Fruit fly (Drosophila melanogaster): ENCODE measurements around the gene CG12171.

CG12171 gene

DNA sequence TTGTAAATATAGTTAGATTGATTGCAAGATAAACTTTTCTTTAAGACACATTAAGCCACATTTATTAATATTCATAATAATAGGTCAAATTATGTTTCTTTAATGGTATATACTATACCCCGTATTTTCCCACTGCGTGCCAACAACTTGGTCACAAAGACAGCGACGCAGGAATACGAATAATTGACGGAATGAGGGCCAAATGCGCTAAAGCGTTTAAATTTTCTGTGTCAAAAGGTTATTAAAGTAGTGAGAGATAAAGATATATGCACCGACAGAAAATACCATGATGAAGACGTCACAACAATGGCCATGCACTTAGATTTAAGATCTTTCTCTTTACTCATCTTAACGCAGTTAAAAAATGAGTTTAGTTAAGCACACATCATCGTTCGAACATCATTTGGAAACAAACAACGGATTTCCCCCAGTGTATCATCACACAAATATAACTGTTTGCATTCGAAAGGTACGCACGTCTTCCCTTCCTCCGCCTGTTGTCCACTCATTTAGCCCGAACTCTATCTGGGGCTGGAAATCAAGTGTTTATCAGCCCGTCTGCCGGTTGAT, 13.0 kb upstream of the CG12171 start (continued):
- TF ChIP-seq spab (GFP tag; optimal IDR thresholded peaks at IDR 0.05), result peak; percentile 48
- no peak for TF ChIP-seq CG15336 (GFP tag; IDR thresholded peaks at IDR 0.05)
- peak; percentile 17 for TF ChIP-seq Lpt (GFP tag; optimal IDR thresholded peaks at IDR 0.05)
- TF ChIP-seq Sox15 (GFP tag; optimal IDR thresholded peaks at IDR 0.05), result peak; percentile 54
- TF ChIP-seq fd85E (GFP tag; optimal IDR thresholded peaks at IDR 0.05), result peak; percentile 15
- TF ChIP-seq achi (GFP tag; optimal IDR thresholded peaks at IDR 0.05), result peak; percentile 54
- TF ChIP-seq CG1621 (tag; optimal IDR thresholded peaks at IDR 0.05), result peak; percentile 14
- peak; percentile 14 for TF ChIP-seq CG11762 (GFP tag; optimal IDR thresholded peaks at IDR 0.05; ENCODE audit: insufficient read depth)
- peak; percentile 67 for TF ChIP-seq Eip75B (GFP tag; optimal IDR thresholded peaks at IDR 0.05)
- peak; percentile 71 for TF ChIP-seq topi (GFP tag; optimal IDR thresholded peaks at IDR 0.05)
- peak; percentile 59 for TF ChIP-seq CG8319 (GFP tag; optimal IDR thresholded peaks at IDR 0.05)
- no peak for TF ChIP-seq Eip93F (GFP tag; optimal IDR thresholded peaks at IDR 0.05)
- TF ChIP-seq ss (GFP tag; optimal IDR thresholded peaks at IDR 0.05), result peak in 1 of 2 experiments; percentile 51
- TF ChIP-seq eg (GFP tag; IDR thresholded peaks at IDR 0.05), result peak; percentile 65
- TF ChIP-seq CG3919 (GFP tag; optimal IDR thresholded peaks at IDR 0.05), result peak; percentile 75

- TF ChIP-seq dac (GFP tag; optimal IDR thresholded peaks at IDR 0.05) (no peak), Hr38 (GFP tag; optimal IDR thresholded peaks at IDR 0.05) (no peak), salr (GFP tag; optimal IDR thresholded peaks at IDR 0.05) (no peak), Ets96B (tag; optimal IDR thresholded peaks at IDR 0.05) (no peak), CG34406 (GFP tag; optimal IDR thresholded peaks at IDR 0.05) (no peak), CG15336 (GFP tag; IDR thresholded peaks at IDR 0.05) (peak; percentile 26; the same call in 1 of the 2 replicates), eg (GFP tag; IDR thresholded peaks at IDR 0.05) (no peak), CG7368 (GFP tag; optimal IDR thresholded peaks at IDR 0.05) (no peak), CG8632 (GFP tag; optimal IDR thresholded peaks at IDR 0.05) (no peak), Hr4 (GFP tag; optimal IDR thresholded peaks at IDR 0.05) (no peak), cyc (GFP tag; optimal IDR thresholded peaks at IDR 0.05) (no peak), fd85E (GFP tag; optimal IDR thresholded peaks at IDR 0.05) (no peak), CG11762 (GFP tag; optimal IDR thresholded peaks at IDR 0.05; ENCODE audit: insufficient read depth) (no peak), CG6808 (GFP tag; optimal IDR thresholded peaks at IDR 0.05) (peak; percentile 65), CG8319 (GFP tag; optimal IDR thresholded peaks at IDR 0.05) (no peak), Hr39 (GFP tag; optimal IDR thresholded peaks at IDR 0.05) (no peak), Ets21C (GFP tag; optimal IDR thresholded peaks at IDR 0.05) (no peak), Sox102F (GFP tag; optimal IDR thresholded peaks at IDR 0.05) (no peak), esn (GFP tag; optimal IDR thresholded peaks at IDR 0.05) (no peak), CG16779 (tag; optimal IDR thresholded peaks at IDR 0.05) (peak; percentile 22), Sox15 (GFP tag; optimal IDR thresholded peaks at IDR 0.05) (no peak), Smox (GFP tag; optimal IDR thresholded peaks at IDR 0.05) (no peak), CG3032 (tag; optimal IDR thresholded peaks at IDR 0.05) (no peak), CG6854 (GFP tag; optimal IDR thresholded peaks at IDR 0.05) (peak; percentile 46), dsx (GFP tag; optimal IDR thresholded peaks at IDR 0.05; ENCODE audit: poor library complexity, severe bottlenecking) (peak; percentile 70), Lpt (GFP tag; optimal IDR thresholded peaks at IDR 0.05) (no peak), spab (GFP tag; optimal IDR thresholded peaks at IDR 0.05) (peak; percentile 55), CG9139 (GFP tag; optimal IDR thresholded peaks at IDR 0.05) (peak; percentile 69), Eip93F (GFP tag; optimal IDR thresholded peaks at IDR 0.05) (no peak), OdsH (GFP tag; optimal IDR thresholded peaks at IDR 0.05) (no peak), CG4318 (GFP tag; optimal IDR thresholded peaks at IDR 0.05) (no peak), Gug (GFP tag; IDR thresholded peaks at IDR 0.05) (no peak), CG31627 (GFP tag; optimal IDR thresholded peaks at IDR 0.05) (no peak), CG10631 (GFP tag; optimal IDR thresholded peaks at IDR 0.05) (no peak), ss (GFP tag; optimal IDR thresholded peaks at IDR 0.05) (peak; percentile 85 to 86), fd59A (GFP tag; optimal IDR thresholded peaks at IDR 0.05) (no peak), net (GFP tag; optimal IDR thresholded peaks at IDR 0.05) (peak; percentile 6), Eip78C (GFP tag) (peak; percentile 70), CG8119 (GFP tag; IDR thresholded peaks at IDR 0.05) (0 out of 3 replicates have a peak, but pooled peaks have one; percentile 25), CG6276 (GFP tag; optimal IDR thresholded peaks at IDR 0.05) (peak; percentile 67), CG6163 (GFP tag; IDR thresholded peaks at IDR 0.05) (peak; percentile 15; the same call in 1 of the 3 replicates), pdm3 (GFP tag; optimal IDR thresholded peaks at IDR 0.05) (no peak)
Observed at dm6 chr3R:5621714-5622405, 11.6 kb upstream of the CG12171 start.

Measured in whole organism, prepupa.